Worm (Caenorhabditis elegans) whole organism, young adult: ENCODE results near the gene got-2.2.

Source experiments
- C17E4.6 ChIP-seq: fragments of 200-800 bp; sonication (Bioruptor generic); IDR thresholded peaks from 2 replicates; pipeline ENCODE4 v1.3.6; 2022; ENCODE audit warnings: missing genetic modification reagents, missing genetic modification characterization, missing compliant biosample characterization
- D2030.7 ChIP-seq: fragments of 200-800 bp; sonication (Bioruptor generic); IDR thresholded peaks from 2 replicates; pipeline ENCODE4 v1.3.6; 2022; ENCODE audit warnings: missing genetic modification reagents, missing genetic modification characterization, missing compliant biosample characterization
- F22D6.2 ChIP-seq: sonication (generic microtip); optimal IDR thresholded peaks from 2 replicates; lab custom pipeline; 2016; ENCODE audit warnings: mild to moderate bottlenecking, missing genetic modification characterization, missing compliant biosample characterization
- F52B5.7 ChIP-seq: sonication (generic microtip); optimal IDR thresholded peaks from 2 replicates; lab custom pipeline; 2016; ENCODE audit warnings: mild to moderate bottlenecking, missing genetic modification characterization, missing compliant biosample characterization
- F55B11.4 ChIP-seq: sonication (generic microtip); optimal IDR thresholded peaks from 2 replicates; lab custom pipeline; 2016; ENCODE audit warnings: missing compliant biosample characterization, missing genetic modification characterization, borderline replicate concordance; ENCODE audit not compliant: insufficient read depth
- K11D2.4 ChIP-seq: fragments of 200-800 bp; sonication (Bioruptor generic); IDR thresholded peaks from 2 replicates; pipeline ENCODE4 v1.3.6; 2022; ENCODE audit warnings: missing genetic modification reagents, missing genetic modification characterization, missing compliant biosample characterization
- K12H6.12 ChIP-seq: fragments of 200-800 bp; sonication (Bioruptor generic); optimal IDR thresholded peaks from 2 replicates; lab custom pipeline; 2018; ENCODE audit warnings: mild to moderate bottlenecking, missing genetic modification characterization, missing compliant biosample characterization
- Y53G8AR.9 ChIP-seq: fragments of 200-800 bp; sonication (Bioruptor generic); conservative IDR thresholded peaks from 2 replicates; pipeline ENCODE4 v1.3.6; 2022; ENCODE audit warnings: missing genetic modification reagents, missing genetic modification characterization, missing compliant biosample characterization
- Y67H2A.10 ChIP-seq: fragments of 200-800 bp; sonication (Bioruptor generic); conservative IDR thresholded peaks from 2 replicates; pipeline ENCODE4 v1.3.6; 2022; ENCODE audit warnings: missing genetic modification reagents, missing genetic modification characterization, missing compliant biosample characterization
- Y79H2A.3 ChIP-seq: fragments of 200-800 bp; sonication (Bioruptor generic); conservative IDR thresholded peaks from 2 replicates; pipeline ENCODE4 v1.3.6; 2022; ENCODE audit warnings: missing genetic modification reagents, missing genetic modification characterization, missing compliant biosample characterization
- Y95B8A.8 ChIP-seq: fragments of 200-800 bp; sonication (Bioruptor generic); IDR thresholded peaks from 2 replicates; pipeline ENCODE4 v1.3.6; 2022; ENCODE audit warnings: missing genetic modification reagents, missing genetic modification characterization, missing compliant biosample characterization
- ZK185.1 ChIP-seq: sonication (generic microtip); optimal IDR thresholded peaks from 2 replicates; lab custom pipeline; 2016; ENCODE audit warnings: mild to moderate bottlenecking, missing genetic modification characterization, missing compliant biosample characterization; ENCODE audit not compliant: poor library complexity, severe bottlenecking
- ccch-3 ChIP-seq: fragments of 200-800 bp; sonication (Bioruptor generic); optimal IDR thresholded peaks from 2 replicates; lab custom pipeline; 2018; ENCODE audit warnings: mild to moderate bottlenecking, missing genetic modification characterization, missing compliant biosample characterization
- cebp-1 ChIP-seq, 2 experiments: fragments of 200-800 bp in 1 of 2; sonication (Bioruptor generic) in 1 of 2; sonication (generic microtip) in 1 of 2; IDR thresholded peaks in 1 of 2; optimal IDR thresholded peaks in 1 of 2; 2 replicates each; pipeline versions ENCODE4 v1.3.6 to Lab custom; 2017 to 2022; ENCODE audit warnings: missing compliant biosample characterization in 2 of 2, missing genetic modification characterization in 2 of 2, mild to moderate bottlenecking in 1 of 2, missing genetic modification reagents in 1 of 2, moderate library complexity in 1 of 2
- ceh-79 ChIP-seq: sonication (generic microtip); optimal IDR thresholded peaks from 2 replicates; lab custom pipeline; 2017; ENCODE audit warnings: mild to moderate bottlenecking, missing genetic modification characterization, missing compliant biosample characterization
- ceh-91 ChIP-seq: fragments of 200-800 bp; sonication (Bioruptor generic); IDR thresholded peaks from 2 replicates; pipeline ENCODE4 v1.3.6; 2022; ENCODE audit warnings: missing genetic modification reagents, missing genetic modification characterization, missing compliant biosample characterization
- die-1 ChIP-seq: sonication (generic microtip); optimal IDR thresholded peaks from 2 replicates; lab custom pipeline; 2016; ENCODE audit warnings: missing genotype, mild to moderate bottlenecking, missing genetic modification characterization, missing compliant biosample characterization
- dpff-1 ChIP-seq: sonication (generic microtip); optimal IDR thresholded peaks from 2 replicates; lab custom pipeline; 2017; ENCODE audit warnings: mild to moderate bottlenecking, missing genetic modification characterization, missing compliant biosample characterization
- ekl-4 ChIP-seq: fragments of 200-800 bp; sonication (Bioruptor generic); IDR thresholded peaks from 2 replicates; pipeline ENCODE4 v1.3.6; 2022; ENCODE audit warnings: missing genetic modification reagents, missing genetic modification characterization, missing compliant biosample characterization
- him-1 ChIP-seq: sonication (generic microtip); optimal IDR thresholded peaks from 2 replicates; lab custom pipeline; 2016; ENCODE audit warnings: missing genotype, missing genetic modification reagents, missing genetic modification characterization, missing compliant biosample characterization
- hlh-26 ChIP-seq: fragments of 200-800 bp; sonication (Bioruptor generic); conservative IDR thresholded peaks from 2 replicates; pipeline ENCODE4 v1.3.6; 2022; ENCODE audit warnings: missing genetic modification reagents, missing genetic modification characterization, missing compliant biosample characterization
- lin-26 ChIP-seq: fragments of 200-800 bp; sonication (Bioruptor generic); IDR thresholded peaks from 2 replicates; pipeline ENCODE4 v1.3.6; 2022; ENCODE audit warnings: missing genetic modification reagents, missing genetic modification characterization, missing compliant biosample characterization
- lin-35 ChIP-seq, 3 experiments: fragments of 150-350 bp in 2 of 3; sonication (generic microtip) in 1 of 3; optimal IDR thresholded peaks; 2 replicates each; lab custom pipeline; 2014 to 2018; ENCODE audit warnings: missing biosample characterization in 3 of 3, missing genetic modification characterization in 3 of 3, missing genetic modification reagents in 3 of 3
- lin-54 ChIP-seq: fragments of 200-800 bp; sonication (Bioruptor generic); optimal IDR thresholded peaks from 2 replicates; lab custom pipeline; 2018; ENCODE audit warnings: mild to moderate bottlenecking, missing genetic modification characterization, missing compliant biosample characterization
- lsy-27 ChIP-seq: sonication (generic microtip); optimal IDR thresholded peaks from 2 replicates; lab custom pipeline; 2017; ENCODE audit warnings: missing genetic modification characterization, mild to moderate bottlenecking, missing compliant biosample characterization, antibody characterized with exemption, missing genotype, borderline replicate concordance; ENCODE audit not compliant: insufficient read depth
- madf-3 ChIP-seq: fragments of 200-800 bp; sonication (Bioruptor generic); IDR thresholded peaks from 2 replicates; pipeline ENCODE4 v1.3.6; 2022; ENCODE audit warnings: missing genetic modification reagents, missing genetic modification characterization, missing compliant biosample characterization
- madf-8 ChIP-seq: fragments of 200-800 bp; sonication (Bioruptor generic); conservative IDR thresholded peaks from 2 replicates; pipeline ENCODE4 v1.3.6; 2022; ENCODE audit warnings: missing genetic modification reagents, missing genetic modification characterization, missing compliant biosample characterization
- mcd-1 ChIP-seq: fragments of 200-800 bp; sonication (Bioruptor generic); IDR thresholded peaks from 2 replicates; pipeline ENCODE4 v1.3.6; 2022; ENCODE audit warnings: missing genetic modification reagents, missing genetic modification characterization, missing compliant biosample characterization
- nfya-1 ChIP-seq: sonication (generic microtip); optimal IDR thresholded peaks from 2 replicates; lab custom pipeline; 2017; ENCODE audit warnings: antibody characterized with exemption, missing compliant biosample characterization, missing genetic modification characterization, borderline replicate concordance; ENCODE audit not compliant: insufficient read depth
- pbrm-1 ChIP-seq: fragments of 200-800 bp; sonication (Bioruptor generic); IDR thresholded peaks from 2 replicates; pipeline ENCODE4 v1.3.6; 2022; ENCODE audit warnings: missing genetic modification reagents, missing genetic modification characterization, missing compliant biosample characterization
- sptf-2 ChIP-seq: fragments of 200-800 bp; sonication (Bioruptor generic); optimal IDR thresholded peaks from 2 replicates; lab custom pipeline; 2018; ENCODE audit warnings: mild to moderate bottlenecking, missing genetic modification characterization, missing compliant biosample characterization
- tbp1 ChIP-seq: fragments of 200-800 bp; sonication (Bioruptor generic); optimal IDR thresholded peaks from 2 replicates; lab custom pipeline; 2018; ENCODE audit warnings: mild to moderate bottlenecking, missing genetic modification characterization, missing compliant biosample characterization
- unc-62 ChIP-seq: fragments of 150-350 bp; optimal IDR thresholded peaks from 2 replicates; lab custom pipeline; 2014; ENCODE audit warnings: missing biosample characterization, missing genetic modification reagents, missing genetic modification characterization
- xnd-1 ChIP-seq: sonication (generic microtip); optimal IDR thresholded peaks from 2 replicates; lab custom pipeline; 2016; ENCODE audit warnings: missing genotype, missing genetic modification reagents, missing genetic modification characterization, missing compliant biosample characterization
- zfh-2 ChIP-seq: fragments of 200-800 bp; sonication (Bioruptor generic); conservative IDR thresholded peaks from 2 replicates; pipeline ENCODE4 v1.3.6; 2022; ENCODE audit warnings: missing genetic modification reagents, missing genetic modification characterization, missing compliant biosample characterization
- ztf-22 ChIP-seq: fragments of 200-800 bp; sonication (Bioruptor generic); optimal IDR thresholded peaks from 2 replicates; lab custom pipeline; 2018; ENCODE audit warnings: mild to moderate bottlenecking, missing genetic modification characterization, moderate library complexity, missing compliant biosample characterization
- ztf-25 ChIP-seq: fragments of 200-800 bp; sonication (Bioruptor generic); IDR thresholded peaks from 2 replicates; pipeline ENCODE4 v1.3.6; 2022; ENCODE audit warnings: missing genetic modification reagents, missing genetic modification characterization, missing compliant biosample characterization

got-2.2 gene

ce11 chrX:6286154-6286553, 45.4 kb downstream of the got-2.2 start (continued):
- no peak for TF ChIP-seq ceh-79 (tag; lab: Kevin White, UChicago)
- 0 out of 2 replicates have a peak, but pooled peaks have one; percentile 49 for TF ChIP-seq madf-3
- TF ChIP-seq pbrm-1 (GFP tag; lab: Robert Waterston, UW), result peak; percentile 76
- peak; percentile 42 for TF ChIP-seq lin-54 (GFP tag; lab: Kevin White, UChicago)
- TF ChIP-seq hlh-26 (GFP tag; lab: Robert Waterston, UW), result no peak
- TF ChIP-seq xnd-1 (tag; lab: Kevin White, UChicago), result no peak
- TF ChIP-seq Y53G8AR.9 (GFP tag; lab: Robert Waterston, UW), result no peak
- TF ChIP-seq lsy-27, result peak; percentile 65
- TF ChIP-seq D2030.7 (GFP tag; lab: Robert Waterston, UW), result peak; percentile 72
- peak; percentile 92 for TF ChIP-seq tbp1 (GFP tag; lab: Kevin White, UChicago)
- no peak for TF ChIP-seq ceh-91
- TF ChIP-seq K12H6.12, result no peak
- peak; percentile 97 for TF ChIP-seq lin-26 (GFP tag; lab: Robert Waterston, UW)
- TF ChIP-seq K11D2.4, result no peak
- TF ChIP-seq cebp-1 (GFP tag; IDR thresholded peaks at IDR 0.05; lab: Robert Waterston, UW), result no peak
- no peak for TF ChIP-seq cebp-1 (tag; optimal IDR thresholded peaks at IDR 0.05; lab: Kevin White, UChicago)
- 0 out of 2 replicates have a peak, but pooled peaks have one; percentile 27 for TF ChIP-seq Y95B8A.8 (GFP tag; lab: Robert Waterston, UW)
- no peak for TF ChIP-seq C17E4.6 (GFP tag; lab: Robert Waterston, UW)
- TF ChIP-seq ZK185.1 (tag; lab: Kevin White, UChicago), result peak; percentile 83
- TF ChIP-seq him-1 (tag; lab: Kevin White, UChicago), result peak; percentile 97
- TF ChIP-seq, all 124 proteins: peak for 73

- TF ChIP-seq Y67H2A.10 (GFP tag; lab: Robert Waterston, UW) (no peak), F22D6.2 (tag; lab: Kevin White, UChicago) (no peak), mcd-1 (no peak), F52B5.7 (tag; lab: Kevin White, UChicago) (no peak), Y79H2A.3 (GFP tag; lab: Robert Waterston, UW) (no peak), sptf-2 (GFP tag; lab: Kevin White, UChicago) (no peak), nfya-1 (tag; lab: Kevin White, UChicago) (no peak)
Measured at ce11 chrX:6289038-6289437, 48.3 kb downstream of the got-2.2 start.

ce11 chrX:6291632-6292031, 50.8 kb downstream of the got-2.2 start, which contains the start of gene lev-9:
TSS of gene lev-9 (minus strand) at chrX:6291732.
- TF ChIP-seq ztf-25 (GFP tag; lab: Robert Waterston, UW) (no peak), zfh-2 (no peak), madf-8 (no peak), dpff-1 (tag; lab: Kevin White, UChicago) (no peak), unc-62 (GFP tag; lab: Kevin White, UChicago) (no peak), ztf-22 (GFP tag; lab: Kevin White, UChicago) (no peak), F55B11.4 (tag; lab: Kevin White, UChicago) (no peak), lin-35 (GFP tag; optimal IDR thresholded peaks at IDR 0.05; lab: Kevin White, UChicago) (no peak), die-1 (tag; lab: Kevin White, UChicago) (no peak), ccch-3 (GFP tag; lab: Kevin White, UChicago) (no peak), ekl-4 (GFP tag; lab: Robert Waterston, UW) (no peak), lsy-27 (no peak)
